Fruit fly (Drosophila melanogaster) whole organism, pupa: Measurements from ENCODE around the gene Taf10.

Experiments used
- CG10348 ChIP-seq: fragments of 200-800 bp; sonication (Bioruptor generic); IDR thresholded peaks from 2 replicates; pipeline ENCODE4 v1.3.6; 2022; ENCODE audit warnings: missing biosample characterization, missing genetic modification characterization
- CG12605 ChIP-seq: fragments of 200-800 bp; sonication (Bioruptor generic); IDR thresholded peaks from 2 replicates; pipeline ENCODE4 v1.3.6; 2022; ENCODE audit warnings: missing biosample characterization, missing genetic modification characterization
- CG13204 ChIP-seq: fragments of 200-800 bp; sonication (Bioruptor generic); optimal IDR thresholded peaks from 2 replicates; lab custom pipeline; 2018; ENCODE audit warnings: missing biosample characterization, mild to moderate bottlenecking, missing genetic modification characterization, moderate library complexity
- CG14655 ChIP-seq: fragments of 200-800 bp; sonication (Bioruptor generic); optimal IDR thresholded peaks from 3 replicates; lab custom pipeline; 2017; ENCODE audit warnings: mild to moderate bottlenecking, missing biosample characterization, missing genetic modification reagents, missing genetic modification characterization
- CG15710 ChIP-seq: fragments of 200-800 bp; sonication (Bioruptor generic); optimal IDR thresholded peaks from 2 replicates; lab custom pipeline; 2018; ENCODE audit warnings: missing biosample characterization, mild to moderate bottlenecking, missing genetic modification characterization, moderate library complexity
- CG17806 ChIP-seq: fragments of 200-800 bp; sonication (Bioruptor generic); optimal IDR thresholded peaks from 2 replicates; lab custom pipeline; 2018; ENCODE audit warnings: missing biosample characterization, mild to moderate bottlenecking, missing genetic modification characterization, moderate library complexity
- CG32121 ChIP-seq: fragments of 200-800 bp; sonication (Bioruptor generic); IDR thresholded peaks from 2 replicates; pipeline ENCODE4 v1.3.6; 2022; ENCODE audit warnings: missing biosample characterization, missing genetic modification characterization
- CG34367 ChIP-seq: fragments of 200-800 bp; sonication (Bioruptor generic); optimal IDR thresholded peaks from 2 replicates; lab custom pipeline; 2018; ENCODE audit warnings: missing biosample characterization, mild to moderate bottlenecking, missing genetic modification characterization
- CG4496 ChIP-seq: fragments of 200-800 bp; sonication (Bioruptor generic); IDR thresholded peaks from 3 replicates; pipeline ENCODE4 v1.3.6; 2022; ENCODE audit warnings: missing biosample characterization, missing genetic modification characterization
- CG8159 ChIP-seq: fragments of 200-800 bp; sonication (Bioruptor generic); optimal IDR thresholded peaks from 3 replicates; lab custom pipeline; 2018; ENCODE audit warnings: missing biosample characterization, mild to moderate bottlenecking, missing genetic modification characterization, moderate library complexity
- CG8301 ChIP-seq: fragments of 200-800 bp; sonication (Bioruptor generic); optimal IDR thresholded peaks from 2 replicates; lab custom pipeline; 2018; ENCODE audit warnings: missing biosample characterization, mild to moderate bottlenecking, missing genetic modification characterization
- CG9948 ChIP-seq: fragments of 200-800 bp; sonication (Bioruptor generic); optimal IDR thresholded peaks from 2 replicates; lab custom pipeline; 2018; ENCODE audit warnings: missing biosample characterization, mild to moderate bottlenecking, missing genetic modification characterization, moderate library complexity
- D1 ChIP-seq: fragments of 200-800 bp; sonication (Bioruptor generic); optimal IDR thresholded peaks from 2 replicates; lab custom pipeline; 2018; ENCODE audit warnings: missing biosample characterization, mild to moderate bottlenecking, missing genetic modification characterization, moderate library complexity
- EcR ChIP-seq: fragments of 200-800 bp; sonication (Bioruptor generic); optimal IDR thresholded peaks from 3 replicates; lab custom pipeline; 2019; ENCODE audit warnings: missing biosample characterization, missing genetic modification characterization, mild to moderate bottlenecking, moderate library complexity, missing genetic modification reagents
- Ets98B ChIP-seq: fragments of 200-800 bp; sonication (Bioruptor generic); IDR thresholded peaks from 2 replicates; pipeline ENCODE4 v1.3.6; 2022; ENCODE audit warnings: missing biosample characterization, missing genetic modification characterization
- Pif1A ChIP-seq: fragments of 200-800 bp; sonication (Bioruptor generic); optimal IDR thresholded peaks from 3 replicates; lab custom pipeline; 2016; ENCODE audit warnings: missing biosample characterization, missing genetic modification characterization
- Pif1B ChIP-seq: fragments of 200-800 bp; sonication (Bioruptor generic); optimal IDR thresholded peaks from 3 replicates; lab custom pipeline; 2016; ENCODE audit warnings: missing biosample characterization, missing genetic modification characterization
- Snoo ChIP-seq: fragments of 200-800 bp; sonication (Bioruptor generic); optimal IDR thresholded peaks from 3 replicates; lab custom pipeline; 2017; ENCODE audit warnings: missing biosample characterization, mild to moderate bottlenecking, missing genetic modification characterization, inconsistent platforms
- fd96Ca ChIP-seq: fragments of 200-800 bp; sonication (Bioruptor generic); IDR thresholded peaks from 3 replicates; pipeline ENCODE4 v1.3.6; 2022; ENCODE audit warnings: missing biosample characterization, missing genetic modification characterization
- gl ChIP-seq: fragments of 200-800 bp; sonication (Bioruptor generic); optimal IDR thresholded peaks from 2 replicates; lab custom pipeline; 2018; ENCODE audit warnings: missing biosample characterization, mild to moderate bottlenecking, missing genetic modification characterization
- rn ChIP-seq: fragments of 200-800 bp; sonication (Bioruptor generic); IDR thresholded peaks from 2 replicates; pipeline ENCODE4 v1.3.6; 2022; ENCODE audit warnings: missing biosample characterization, missing genetic modification characterization

Taf10 gene

dm6 chr2L:2734215-2734614, 33.5 kb upstream of the Taf10 start:
- peak; percentile 85 for TF ChIP-seq CG9948
- TF ChIP-seq CG14655 (GFP tag; lab: Kevin White, UChicago), result peak; percentile 92
- TF ChIP-seq Snoo, result peak; percentile 45
- TF ChIP-seq CG8301 (tag; lab: Kevin White, UChicago), result peak; percentile 87
- peak; percentile 86 for TF ChIP-seq CG17806
- no peak for TF ChIP-seq EcR (GFP tag; lab: Kevin White, UChicago)
- TF ChIP-seq CG32121 (GFP tag; lab: Robert Waterston, UW), result peak; percentile 77; the same call in 1 of the 2 replicates
- peak; percentile 48; the same call in 1 of the 2 replicates for TF ChIP-seq rn (GFP tag; lab: Robert Waterston, UW)
- peak; percentile 90 for TF ChIP-seq CG15710
- no peak for TF ChIP-seq CG12605
- peak; percentile 83 for TF ChIP-seq CG4496 (GFP tag; lab: Robert Waterston, UW)
- peak; percentile 76 for TF ChIP-seq fd96Ca (GFP tag; lab: Robert Waterston, UW)
- peak; percentile 68 for TF ChIP-seq CG13204 (GFP tag; lab: Kevin White, UChicago)
- peak; percentile 79 for TF ChIP-seq Pif1A
- peak; percentile 80 for TF ChIP-seq Pif1B (GFP tag; lab: Kevin White, UChicago)
- peak; percentile 32 for TF ChIP-seq Ets98B (GFP tag; lab: Robert Waterston, UW)
- no peak for TF ChIP-seq D1 (tag; lab: Kevin White, UChicago)
- TF ChIP-seq CG34367, result peak; percentile 79
- TF ChIP-seq gl (tag; lab: Kevin White, UChicago), result peak; percentile 70
- TF ChIP-seq CG10348 (GFP tag; lab: Robert Waterston, UW), result no peak
- TF ChIP-seq CG8159 (tag; lab: Kevin White, UChicago), result peak; percentile 93

dm6 chr2L:2734946-2735345, 32.7 kb upstream of the Taf10 start:
- no peak for TF ChIP-seq CG34367
- no peak for TF ChIP-seq Pif1A
- no peak for TF ChIP-seq CG10348 (GFP tag; lab: Robert Waterston, UW)
- TF ChIP-seq D1 (tag; lab: Kevin White, UChicago), result no peak
- no peak for TF ChIP-seq CG12605
- no peak for TF ChIP-seq CG32121 (GFP tag; lab: Robert Waterston, UW)
- no peak for TF ChIP-seq EcR (GFP tag; lab: Kevin White, UChicago)
- TF ChIP-seq CG8301 (tag; lab: Kevin White, UChicago), result no peak
- no peak for TF ChIP-seq rn (GFP tag; lab: Robert Waterston, UW)
- TF ChIP-seq CG14655 (GFP tag; lab: Kevin White, UChicago), result peak; percentile 24
- peak; percentile 19 for TF ChIP-seq CG15710
- no peak for TF ChIP-seq CG17806
- no peak for TF ChIP-seq fd96Ca (GFP tag; lab: Robert Waterston, UW)
- TF ChIP-seq Ets98B (GFP tag; lab: Robert Waterston, UW), result no peak
- TF ChIP-seq CG9948, result peak; percentile 23
- TF ChIP-seq CG13204 (GFP tag; lab: Kevin White, UChicago), result no peak
- TF ChIP-seq Snoo, result no peak
- peak; percentile 32 for TF ChIP-seq CG8159 (tag; lab: Kevin White, UChicago)
- no peak for TF ChIP-seq Pif1B (GFP tag; lab: Kevin White, UChicago)
- 0 out of 3 replicates have a peak, but pooled peaks have one; percentile 14 for TF ChIP-seq CG4496 (GFP tag; lab: Robert Waterston, UW)
- no peak for TF ChIP-seq gl (tag; lab: Kevin White, UChicago)

dm6 chr2L:2735539-2735938, 32.2 kb upstream of the Taf10 start:
- no peak for TF ChIP-seq CG4496 (GFP tag; lab: Robert Waterston, UW)
- peak; percentile 35 for TF ChIP-seq EcR (GFP tag; lab: Kevin White, UChicago)

dm6 chr2L:2737561-2737960, 30.1 kb upstream of the Taf10 start:
- TF ChIP-seq CG32121 (GFP tag; lab: Robert Waterston, UW), result no peak
- TF ChIP-seq EcR (GFP tag; lab: Kevin White, UChicago), result peak; percentile 95

- TF ChIP-seq EcR (GFP tag; lab: Kevin White, UChicago) (peak; percentile 48), CG15710 (no peak)
Observed at dm6 chr2L:2739820-2740230, 27.9 kb upstream of the Taf10 start, which contains the start of gene Hrs. Hrs (plus strand) TSS chr2L:2739986.

dm6 chr2L:2744852-2745251, 22.8 kb upstream of the Taf10 start, which contains the start of the genes CG9961 and Cwc25:
CG9961 (minus strand) TSS chr2L:2744934.
Cwc25 (plus strand) TSS chr2L:2745098.
- peak; percentile 20 for TF ChIP-seq CG8159 (tag; lab: Kevin White, UChicago)
- no peak for TF ChIP-seq CG17806

- TF ChIP-seq CG14655 (GFP tag; lab: Kevin White, UChicago), result no peak
- peak; percentile 64 for TF ChIP-seq CG34367
- TF ChIP-seq Snoo, result peak; percentile 85
- TF ChIP-seq CG8301 (tag; lab: Kevin White, UChicago), result peak; percentile 63
- no peak for TF ChIP-seq D1 (tag; lab: Kevin White, UChicago)
- TF ChIP-seq EcR (GFP tag; lab: Kevin White, UChicago), result peak; percentile 56
- TF ChIP-seq CG17806, result peak; percentile 75
- peak; percentile 58 for TF ChIP-seq rn (GFP tag; lab: Robert Waterston, UW)
- TF ChIP-seq CG8159 (tag; lab: Kevin White, UChicago), result peak; percentile 91
- peak; percentile 82 for TF ChIP-seq CG9948
- TF ChIP-seq Pif1A, result no peak
- 0 out of 2 replicates have a peak, but pooled peaks have one; percentile 13 for TF ChIP-seq CG10348 (GFP tag; lab: Robert Waterston, UW)
- TF ChIP-seq CG4496 (GFP tag; lab: Robert Waterston, UW), result peak; percentile 87
- no peak for TF ChIP-seq CG13204 (GFP tag; lab: Kevin White, UChicago)
- peak; percentile 88 for TF ChIP-seq CG15710
- TF ChIP-seq Pif1B (GFP tag; lab: Kevin White, UChicago), result no peak
- peak; percentile 81 for TF ChIP-seq Ets98B (GFP tag; lab: Robert Waterston, UW)
- TF ChIP-seq gl (tag; lab: Kevin White, UChicago), result peak; percentile 52
- TF ChIP-seq CG32121 (GFP tag; lab: Robert Waterston, UW), result peak; percentile 76; the same call in 1 of the 2 replicates
- TF ChIP-seq CG12605, result peak; percentile 56
- peak; percentile 87 for TF ChIP-seq fd96Ca (GFP tag; lab: Robert Waterston, UW)
Observed at dm6 chr2L:2748480-2749143, 19.1 kb upstream of the Taf10 start.
